Fruit fly (Drosophila melanogaster) whole organism, prepupa: ENCODE measurements around the gene MED6.

ENCODE experiments used
- Blimp-1 ChIP-seq: fragments of 200-800 bp; sonication (Bioruptor generic); optimal IDR thresholded peaks from 3 replicates; lab custom pipeline; 2017; ENCODE audit warnings: missing biosample characterization, missing genetic modification characterization, mild to moderate bottlenecking, moderate library complexity, missing genetic modification reagents
- CG10631 ChIP-seq: fragments of 200-800 bp; sonication (Bioruptor generic); optimal IDR thresholded peaks from 2 replicates; lab custom pipeline; 2016; ENCODE audit warnings: missing biosample characterization, missing genetic modification characterization
- CG10669 ChIP-seq: fragments of 200-800 bp; sonication (Bioruptor generic); optimal IDR thresholded peaks from 3 replicates; lab custom pipeline; 2018; ENCODE audit warnings: missing biosample characterization, mild to moderate bottlenecking, missing genetic modification characterization, moderate library complexity
- CG11294 ChIP-seq: fragments of 200-800 bp; sonication (Bioruptor generic); IDR thresholded peaks from 2 replicates; pipeline ENCODE4 v1.3.6; 2022; ENCODE audit warnings: missing biosample characterization, missing genetic modification characterization
- CG11762 ChIP-seq: fragments of 200-800 bp; sonication (Bioruptor generic); optimal IDR thresholded peaks from 3 replicates; lab custom pipeline; 2016; ENCODE audit warnings: missing biosample characterization, missing genetic modification characterization; ENCODE audit not compliant: insufficient read depth
- CG11902 ChIP-seq: fragments of 200-800 bp; sonication (Bioruptor generic); optimal IDR thresholded peaks from 3 replicates; lab custom pipeline; 2016; ENCODE audit warnings: missing biosample characterization, missing genetic modification characterization
- CG15336 ChIP-seq: fragments of 200-800 bp; sonication (Bioruptor generic); IDR thresholded peaks from 2 replicates; pipeline ENCODE4 v1.3.6; 2022; ENCODE audit warnings: missing biosample characterization, missing genetic modification characterization
- CG1621 ChIP-seq: fragments of 200-800 bp; sonication (Bioruptor generic); optimal IDR thresholded peaks from 3 replicates; lab custom pipeline; 2018; ENCODE audit warnings: missing biosample characterization, mild to moderate bottlenecking, missing genetic modification characterization
- CG16779 ChIP-seq: fragments of 200-800 bp; sonication (Bioruptor generic); optimal IDR thresholded peaks from 3 replicates; lab custom pipeline; 2017; ENCODE audit warnings: missing biosample characterization, mild to moderate bottlenecking, missing genetic modification characterization
- CG34406 ChIP-seq: fragments of 200-800 bp; sonication (Bioruptor generic); optimal IDR thresholded peaks from 3 replicates; lab custom pipeline; 2016; ENCODE audit warnings: missing biosample characterization, missing genetic modification characterization
- CG3919 ChIP-seq: fragments of 200-800 bp; sonication (Bioruptor generic); optimal IDR thresholded peaks from 3 replicates; lab custom pipeline; 2016; ENCODE audit warnings: missing biosample characterization, missing genetic modification characterization
- CG4318 ChIP-seq: fragments of 200-800 bp; sonication (Bioruptor generic); optimal IDR thresholded peaks from 3 replicates; lab custom pipeline; 2017; ENCODE audit warnings: missing biosample characterization, mild to moderate bottlenecking, missing genetic modification characterization
- CG6163 ChIP-seq: fragments of 200-800 bp; sonication (Bioruptor generic); IDR thresholded peaks from 3 replicates; pipeline ENCODE4 v1.3.6; 2022; ENCODE audit warnings: missing biosample characterization, missing genetic modification characterization
- CG6792 ChIP-seq: fragments of 200-800 bp; sonication (Bioruptor generic); optimal IDR thresholded peaks from 3 replicates; lab custom pipeline; 2016; ENCODE audit warnings: missing biosample characterization, missing genetic modification characterization
- CG6808 ChIP-seq: fragments of 200-800 bp; sonication (Bioruptor generic); optimal IDR thresholded peaks from 3 replicates; lab custom pipeline; 2017; ENCODE audit warnings: missing biosample characterization, missing genetic modification characterization, mild to moderate bottlenecking, moderate library complexity, missing genetic modification reagents
- CG6854 ChIP-seq: fragments of 200-800 bp; sonication (Bioruptor generic); optimal IDR thresholded peaks from 2 replicates; lab custom pipeline; 2017; ENCODE audit warnings: missing biosample characterization, mild to moderate bottlenecking, missing genetic modification characterization
- CG7368 ChIP-seq: fragments of 200-800 bp; sonication (Bioruptor generic); optimal IDR thresholded peaks from 3 replicates; lab custom pipeline; 2016; ENCODE audit warnings: missing biosample characterization, missing genetic modification characterization
- CG8119 ChIP-seq: fragments of 200-800 bp; sonication (Bioruptor generic); IDR thresholded peaks from 3 replicates; pipeline ENCODE4 v1.3.6; 2022; ENCODE audit warnings: missing biosample characterization, missing genetic modification characterization
- CG8319 ChIP-seq: fragments of 200-800 bp; sonication (Bioruptor generic); optimal IDR thresholded peaks from 3 replicates; lab custom pipeline; 2016; ENCODE audit warnings: missing biosample characterization, missing genetic modification characterization
- CG8632 ChIP-seq: fragments of 200-800 bp; sonication (Bioruptor generic); optimal IDR thresholded peaks from 3 replicates; lab custom pipeline; 2016; ENCODE audit warnings: missing biosample characterization, missing genetic modification characterization
- CG9139 ChIP-seq: fragments of 200-800 bp; sonication (Bioruptor generic); optimal IDR thresholded peaks from 3 replicates; lab custom pipeline; 2017; ENCODE audit warnings: missing biosample characterization, mild to moderate bottlenecking, missing genetic modification characterization
- Eip78C ChIP-seq: fragments of 200-800 bp; sonication (Bioruptor generic); peaks from one replicate; lab custom pipeline; 2016; ENCODE audit warnings: missing biosample characterization, missing genetic modification characterization
- Eip93F ChIP-seq: fragments of 200-800 bp; sonication (Bioruptor generic); optimal IDR thresholded peaks from 2 replicates; lab custom pipeline; 2016; ENCODE audit warnings: missing biosample characterization, mild to moderate bottlenecking, missing genetic modification characterization
- Ets21C ChIP-seq: fragments of 200-800 bp; sonication (Bioruptor generic); optimal IDR thresholded peaks from 3 replicates; lab custom pipeline; 2016; ENCODE audit warnings: missing biosample characterization, missing genetic modification characterization
- Ets96B ChIP-seq: fragments of 200-800 bp; optimal IDR thresholded peaks from 2 replicates; lab custom pipeline; 2019; ENCODE audit warnings: missing biosample characterization, mild to moderate bottlenecking, missing genetic modification characterization, moderate library complexity
- Gug ChIP-seq: fragments of 200-800 bp; sonication (Bioruptor generic); IDR thresholded peaks from 2 replicates; pipeline ENCODE4 v1.3.6; 2022; ENCODE audit warnings: missing biosample characterization, missing genetic modification characterization
- Hr39 ChIP-seq: fragments of 200-800 bp; sonication (Bioruptor generic); optimal IDR thresholded peaks from 2 replicates; lab custom pipeline; 2016; ENCODE audit warnings: missing biosample characterization, missing genetic modification characterization
- Hr4 ChIP-seq: fragments of 200-800 bp; sonication (Bioruptor generic); optimal IDR thresholded peaks from 3 replicates; lab custom pipeline; 2016; ENCODE audit warnings: missing biosample characterization, missing genetic modification characterization
- Lpt ChIP-seq: fragments of 200-800 bp; sonication (Bioruptor generic); optimal IDR thresholded peaks from 3 replicates; lab custom pipeline; 2016; ENCODE audit warnings: missing biosample characterization, missing genetic modification characterization
- Met ChIP-seq: fragments of 200-800 bp; sonication (Bioruptor generic); optimal IDR thresholded peaks from 3 replicates; lab custom pipeline; 2016; ENCODE audit warnings: missing biosample characterization, missing genetic modification characterization
- Smox ChIP-seq: fragments of 200-800 bp; sonication (Bioruptor generic); optimal IDR thresholded peaks from 3 replicates; lab custom pipeline; 2016; ENCODE audit warnings: missing biosample characterization, missing genetic modification characterization
- Sox14 ChIP-seq: fragments of 200-800 bp; sonication (Bioruptor generic); optimal IDR thresholded peaks from 3 replicates; lab custom pipeline; 2016; ENCODE audit warnings: missing biosample characterization, missing genetic modification characterization
- Sox15 ChIP-seq: fragments of 200-800 bp; sonication (Bioruptor generic); optimal IDR thresholded peaks from 3 replicates; lab custom pipeline; 2016; ENCODE audit warnings: missing biosample characterization, missing genetic modification characterization
- acj6 ChIP-seq: fragments of 200-800 bp; sonication (Bioruptor generic); optimal IDR thresholded peaks from 3 replicates; lab custom pipeline; 2016; ENCODE audit warnings: missing biosample characterization, missing genetic modification characterization
- dac ChIP-seq: fragments of 200-800 bp; sonication (Bioruptor generic); optimal IDR thresholded peaks from 2 replicates; lab custom pipeline; 2017; ENCODE audit warnings: missing biosample characterization, mild to moderate bottlenecking, missing genetic modification characterization
- dsx ChIP-seq: fragments of 200-800 bp; optimal IDR thresholded peaks from 3 replicates; lab custom pipeline; 2019; ENCODE audit warnings: missing biosample characterization, mild to moderate bottlenecking, missing genetic modification characterization, moderate library complexity; ENCODE audit not compliant: poor library complexity, severe bottlenecking
- eg ChIP-seq: fragments of 200-800 bp; sonication (Bioruptor generic); IDR thresholded peaks from 3 replicates; pipeline ENCODE4 v1.3.6; 2022; ENCODE audit warnings: missing biosample characterization, missing genetic modification characterization
- fd85E ChIP-seq: fragments of 200-800 bp; sonication (Bioruptor generic); optimal IDR thresholded peaks from 3 replicates; lab custom pipeline; 2016; ENCODE audit warnings: missing biosample characterization, missing genetic modification characterization
- fkh ChIP-seq: fragments of 200-800 bp; sonication (Bioruptor generic); optimal IDR thresholded peaks from 3 replicates; lab custom pipeline; 2017; ENCODE audit warnings: missing biosample characterization, mild to moderate bottlenecking, missing genetic modification characterization, moderate library complexity
- lz ChIP-seq: fragments of 200-800 bp; sonication (Bioruptor generic); optimal IDR thresholded peaks from 3 replicates; lab custom pipeline; 2016; ENCODE audit warnings: missing biosample characterization, missing genetic modification characterization
- net ChIP-seq: fragments of 200-800 bp; sonication (Bioruptor generic); optimal IDR thresholded peaks from 3 replicates; lab custom pipeline; 2016; ENCODE audit warnings: missing biosample characterization, missing genetic modification characterization
- pdm3 ChIP-seq: fragments of 200-800 bp; sonication (Bioruptor generic); optimal IDR thresholded peaks from 3 replicates; lab custom pipeline; 2016; ENCODE audit warnings: missing biosample characterization, missing genetic modification characterization
- salr ChIP-seq, 2 experiments: fragments of 200-800 bp; sonication (Bioruptor generic); optimal IDR thresholded peaks; 3 replicates each; lab custom pipeline; 2016 to 2018; ENCODE audit warnings: missing biosample characterization in 2 of 2, missing genetic modification characterization in 2 of 2, mild to moderate bottlenecking in 1 of 2
- spab ChIP-seq: fragments of 200-800 bp; sonication (Bioruptor generic); optimal IDR thresholded peaks from 2 replicates; lab custom pipeline; 2017; ENCODE audit warnings: missing biosample characterization, mild to moderate bottlenecking, missing genetic modification characterization, missing genetic modification reagents
- ss ChIP-seq, 2 experiments: fragments of 200-800 bp; sonication (Bioruptor generic); optimal IDR thresholded peaks; 2 replicates in 1 of 2; 3 replicates in 1 of 2; lab custom pipeline; 2017 to 2018; ENCODE audit warnings: mild to moderate bottlenecking in 2 of 2, missing biosample characterization in 2 of 2, missing genetic modification characterization in 2 of 2, moderate library complexity in 1 of 2
- svp ChIP-seq: fragments of 200-800 bp; sonication (Bioruptor generic); peaks from one replicate; lab custom pipeline; 2016; ENCODE audit warnings: missing biosample characterization, missing genetic modification characterization
- topi ChIP-seq: fragments of 200-800 bp; sonication (Bioruptor generic); optimal IDR thresholded peaks from 3 replicates; lab custom pipeline; 2016; ENCODE audit warnings: missing biosample characterization, missing genetic modification characterization

The MED6 gene

DNA sequence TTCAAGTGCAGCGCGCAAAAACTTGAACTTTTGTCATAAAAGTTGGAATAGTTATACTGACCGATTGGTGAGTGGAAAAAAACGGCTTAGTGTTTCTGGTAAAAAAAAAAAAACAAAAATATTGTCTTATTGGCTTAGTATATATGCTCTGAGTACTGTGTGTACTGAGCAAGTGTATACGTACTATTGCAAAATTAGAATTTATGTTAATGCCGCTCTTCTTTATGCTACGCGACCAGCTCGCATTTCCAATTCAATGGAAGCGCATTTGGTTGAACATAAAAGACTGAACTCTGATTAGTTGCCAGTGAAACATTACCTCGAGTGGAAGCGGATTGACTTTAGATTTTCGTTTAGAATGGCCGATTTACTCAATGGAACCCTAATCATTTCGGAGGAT is 43.7 kb upstream of the MED6 start, which contains the start of gene CG8534:
CG8534 (plus strand) TSS at position 301 of the 400 bp plus-strand sequence.
- TF ChIP-seq CG11902 (GFP tag; lab: Kevin White, UChicago) (no peak), CG16779 (tag; lab: Kevin White, UChicago) (no peak)

DNA sequence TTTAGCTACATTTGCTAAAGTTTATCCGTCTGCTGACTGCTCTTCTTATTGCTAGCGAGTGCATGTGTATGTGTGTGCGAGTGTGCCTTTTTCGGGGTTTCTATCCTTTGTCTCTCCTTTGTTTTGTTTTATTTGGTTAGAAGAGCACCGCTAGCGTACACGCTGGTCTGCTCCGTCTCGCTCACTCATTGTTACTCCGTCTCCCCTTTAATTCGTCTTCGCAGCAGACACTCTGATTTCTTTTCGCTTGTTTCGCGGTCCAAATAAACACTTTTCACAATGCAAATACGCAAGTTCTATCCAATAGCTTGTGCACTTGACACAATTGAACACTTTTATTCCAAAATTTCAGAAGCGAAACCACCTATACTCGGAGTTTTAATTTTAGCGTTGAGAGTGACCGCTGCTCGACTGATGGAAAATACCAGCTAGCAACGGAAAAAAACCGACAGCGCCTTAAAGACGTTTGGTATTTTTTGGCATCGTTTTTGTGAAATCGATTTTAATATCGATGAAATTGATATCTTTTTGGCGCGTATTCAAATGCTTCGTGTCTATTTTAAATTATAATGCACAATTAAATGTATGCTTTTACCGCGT is 40.3 kb upstream of the MED6 start, which contains the start of gene FBXO11:
FBXO11 (minus strand) TSS at position 423 of the 600 bp plus-strand sequence.
- TF ChIP-seq dac (GFP tag; lab: Kevin White, UChicago), result peak; percentile 38
- TF ChIP-seq lz, result peak; percentile 5
- TF ChIP-seq topi (GFP tag; lab: Kevin White, UChicago), result peak; percentile 38
- peak; percentile 25 for TF ChIP-seq Eip93F
- TF ChIP-seq dsx (GFP tag; lab: Kevin White, UChicago), result no peak
- no peak for TF ChIP-seq CG3919 (GFP tag; lab: Kevin White, UChicago)
- TF ChIP-seq net (GFP tag; lab: Kevin White, UChicago), result no peak
- no peak for TF ChIP-seq Met
- no peak for TF ChIP-seq CG11294
- TF ChIP-seq Sox15 (GFP tag; lab: Kevin White, UChicago), result no peak
- TF ChIP-seq Lpt (GFP tag; lab: Kevin White, UChicago), result peak; percentile 67
- TF ChIP-seq CG34406 (GFP tag; lab: Kevin White, UChicago), result no peak
- peak; percentile 33 for TF ChIP-seq Blimp-1 (GFP tag; lab: Kevin White, UChicago)
- no peak for TF ChIP-seq pdm3
- TF ChIP-seq CG4318 (GFP tag; lab: Kevin White, UChicago), result no peak
- no peak for TF ChIP-seq Ets21C (GFP tag; lab: Kevin White, UChicago)
- TF ChIP-seq Hr39 (GFP tag; lab: Kevin White, UChicago), result no peak
- no peak for TF ChIP-seq CG9139 (GFP tag; lab: Kevin White, UChicago)
- no peak for TF ChIP-seq CG8632 (GFP tag; lab: Kevin White, UChicago)
- peak in 1 of 2 experiments; percentile 89 for TF ChIP-seq ss (GFP tag; optimal IDR thresholded peaks at IDR 0.05; lab: Kevin White, UChicago)
- TF ChIP-seq CG8319 (GFP tag; lab: Kevin White, UChicago), result no peak
- peak; percentile 60; the same call in 2 of the 3 replicates for TF ChIP-seq CG8119 (GFP tag; lab: Robert Waterston, UW)
- no peak for TF ChIP-seq CG10669
- no peak for TF ChIP-seq Smox (GFP tag; lab: Kevin White, UChicago)
- TF ChIP-seq CG15336 (GFP tag; lab: Robert Waterston, UW), result peak; percentile 50
- peak; percentile 98 for TF ChIP-seq Sox14 (GFP tag; lab: Kevin White, UChicago)
- TF ChIP-seq Hr4, result no peak
- peak; percentile 7 for TF ChIP-seq CG6792
- TF ChIP-seq fkh (GFP tag; lab: Kevin White, UChicago), result peak; percentile 96
- TF ChIP-seq CG16779 (tag; lab: Kevin White, UChicago), result peak; percentile 77
- TF ChIP-seq CG6808 (GFP tag; lab: Kevin White, UChicago), result no peak
- no peak for TF ChIP-seq Gug (GFP tag; lab: Robert Waterston, UW)
- no peak for TF ChIP-seq svp (GFP tag; lab: Kevin White, UChicago)
- TF ChIP-seq Ets96B, result peak; percentile 53
- TF ChIP-seq CG6854 (GFP tag; lab: Kevin White, UChicago), result peak; percentile 73
- TF ChIP-seq CG7368 (GFP tag; lab: Kevin White, UChicago), result no peak
- no peak for TF ChIP-seq acj6 (GFP tag; lab: Kevin White, UChicago)
- TF ChIP-seq CG10631, result no peak
- peak; percentile 84 for TF ChIP-seq Eip78C (GFP tag; lab: Kevin White, UChicago)
- TF ChIP-seq CG11762 (GFP tag; lab: Kevin White, UChicago), result no peak
- TF ChIP-seq CG1621, result peak; percentile 75
- peak; percentile 80 for TF ChIP-seq eg (GFP tag; lab: Robert Waterston, UW)
- no peak for TF ChIP-seq spab (GFP tag; lab: Kevin White, UChicago)
- peak in 1 of 2 experiments; percentile 19 for TF ChIP-seq salr (GFP tag; optimal IDR thresholded peaks at IDR 0.05; lab: Kevin White, UChicago)
- peak; percentile 98 for TF ChIP-seq CG6163 (GFP tag; lab: Robert Waterston, UW)
- TF ChIP-seq fd85E (GFP tag; lab: Kevin White, UChicago), result peak; percentile 61
- TF ChIP-seq, all 60 proteins: peak for 21
